Fruit fly (Drosophila melanogaster) whole organism, prepupa: ENCODE data around the gene CG7179.

Source experiments
- Blimp-1 ChIP-seq: fragments of 200-800 bp; sonication (Bioruptor generic); optimal IDR thresholded peaks from 3 replicates; lab custom pipeline; 2017; ENCODE audit warnings: missing biosample characterization, missing genetic modification characterization, mild to moderate bottlenecking, moderate library complexity, missing genetic modification reagents
- CG10631 ChIP-seq: fragments of 200-800 bp; sonication (Bioruptor generic); optimal IDR thresholded peaks from 2 replicates; lab custom pipeline; 2016; ENCODE audit warnings: missing biosample characterization, missing genetic modification characterization
- CG10669 ChIP-seq: fragments of 200-800 bp; sonication (Bioruptor generic); optimal IDR thresholded peaks from 3 replicates; lab custom pipeline; 2018; ENCODE audit warnings: missing biosample characterization, mild to moderate bottlenecking, missing genetic modification characterization, moderate library complexity
- CG11294 ChIP-seq: fragments of 200-800 bp; sonication (Bioruptor generic); IDR thresholded peaks from 2 replicates; pipeline ENCODE4 v1.3.6; 2022; ENCODE audit warnings: missing biosample characterization, missing genetic modification characterization
- CG11902 ChIP-seq: fragments of 200-800 bp; sonication (Bioruptor generic); optimal IDR thresholded peaks from 3 replicates; lab custom pipeline; 2016; ENCODE audit warnings: missing biosample characterization, missing genetic modification characterization
- CG15336 ChIP-seq: fragments of 200-800 bp; sonication (Bioruptor generic); IDR thresholded peaks from 2 replicates; pipeline ENCODE4 v1.3.6; 2022; ENCODE audit warnings: missing biosample characterization, missing genetic modification characterization
- CG1621 ChIP-seq: fragments of 200-800 bp; sonication (Bioruptor generic); optimal IDR thresholded peaks from 3 replicates; lab custom pipeline; 2018; ENCODE audit warnings: missing biosample characterization, mild to moderate bottlenecking, missing genetic modification characterization
- CG16779 ChIP-seq: fragments of 200-800 bp; sonication (Bioruptor generic); optimal IDR thresholded peaks from 3 replicates; lab custom pipeline; 2017; ENCODE audit warnings: missing biosample characterization, mild to moderate bottlenecking, missing genetic modification characterization
- CG31627 ChIP-seq: fragments of 200-800 bp; sonication (Bioruptor generic); optimal IDR thresholded peaks from 3 replicates; lab custom pipeline; 2016; ENCODE audit warnings: missing biosample characterization, missing genetic modification characterization
- CG32006 ChIP-seq: fragments of 200-800 bp; sonication (Bioruptor generic); optimal IDR thresholded peaks from 3 replicates; lab custom pipeline; 2017; ENCODE audit warnings: missing biosample characterization, mild to moderate bottlenecking, missing genetic modification characterization
- CG3919 ChIP-seq: fragments of 200-800 bp; sonication (Bioruptor generic); optimal IDR thresholded peaks from 3 replicates; lab custom pipeline; 2016; ENCODE audit warnings: missing biosample characterization, missing genetic modification characterization
- CG4318 ChIP-seq: fragments of 200-800 bp; sonication (Bioruptor generic); optimal IDR thresholded peaks from 3 replicates; lab custom pipeline; 2017; ENCODE audit warnings: missing biosample characterization, mild to moderate bottlenecking, missing genetic modification characterization
- CG6163 ChIP-seq: fragments of 200-800 bp; sonication (Bioruptor generic); IDR thresholded peaks from 3 replicates; pipeline ENCODE4 v1.3.6; 2022; ENCODE audit warnings: missing biosample characterization, missing genetic modification characterization
- CG6276 ChIP-seq: fragments of 200-800 bp; sonication (Bioruptor generic); optimal IDR thresholded peaks from 2 replicates; lab custom pipeline; 2017; ENCODE audit warnings: missing biosample characterization, mild to moderate bottlenecking, missing genetic modification characterization
- CG6792 ChIP-seq: fragments of 200-800 bp; sonication (Bioruptor generic); optimal IDR thresholded peaks from 3 replicates; lab custom pipeline; 2016; ENCODE audit warnings: missing biosample characterization, missing genetic modification characterization
- CG6808 ChIP-seq: fragments of 200-800 bp; sonication (Bioruptor generic); optimal IDR thresholded peaks from 3 replicates; lab custom pipeline; 2017; ENCODE audit warnings: missing biosample characterization, missing genetic modification characterization, mild to moderate bottlenecking, moderate library complexity, missing genetic modification reagents
- CG6854 ChIP-seq: fragments of 200-800 bp; sonication (Bioruptor generic); optimal IDR thresholded peaks from 2 replicates; lab custom pipeline; 2017; ENCODE audit warnings: missing biosample characterization, mild to moderate bottlenecking, missing genetic modification characterization
- CG8119 ChIP-seq: fragments of 200-800 bp; sonication (Bioruptor generic); IDR thresholded peaks from 3 replicates; pipeline ENCODE4 v1.3.6; 2022; ENCODE audit warnings: missing biosample characterization, missing genetic modification characterization
- CG8319 ChIP-seq: fragments of 200-800 bp; sonication (Bioruptor generic); optimal IDR thresholded peaks from 3 replicates; lab custom pipeline; 2016; ENCODE audit warnings: missing biosample characterization, missing genetic modification characterization
- CG8632 ChIP-seq: fragments of 200-800 bp; sonication (Bioruptor generic); optimal IDR thresholded peaks from 3 replicates; lab custom pipeline; 2016; ENCODE audit warnings: missing biosample characterization, missing genetic modification characterization
- CG9139 ChIP-seq: fragments of 200-800 bp; sonication (Bioruptor generic); optimal IDR thresholded peaks from 3 replicates; lab custom pipeline; 2017; ENCODE audit warnings: missing biosample characterization, mild to moderate bottlenecking, missing genetic modification characterization
- Eip75B ChIP-seq: fragments of 200-800 bp; sonication (Bioruptor generic); optimal IDR thresholded peaks from 3 replicates; lab custom pipeline; 2016; ENCODE audit warnings: missing biosample characterization, missing genetic modification characterization
- Eip78C ChIP-seq: fragments of 200-800 bp; sonication (Bioruptor generic); peaks from one replicate; lab custom pipeline; 2016; ENCODE audit warnings: missing biosample characterization, missing genetic modification characterization
- Eip93F ChIP-seq: fragments of 200-800 bp; sonication (Bioruptor generic); optimal IDR thresholded peaks from 2 replicates; lab custom pipeline; 2016; ENCODE audit warnings: missing biosample characterization, mild to moderate bottlenecking, missing genetic modification characterization
- Ets21C ChIP-seq: fragments of 200-800 bp; sonication (Bioruptor generic); optimal IDR thresholded peaks from 3 replicates; lab custom pipeline; 2016; ENCODE audit warnings: missing biosample characterization, missing genetic modification characterization
- Ets96B ChIP-seq: fragments of 200-800 bp; optimal IDR thresholded peaks from 2 replicates; lab custom pipeline; 2019; ENCODE audit warnings: missing biosample characterization, mild to moderate bottlenecking, missing genetic modification characterization, moderate library complexity
- Hr38 ChIP-seq: sonication (Bioruptor generic); optimal IDR thresholded peaks from 2 replicates; lab custom pipeline; 2016; ENCODE audit warnings: missing biosample characterization, missing genetic modification characterization
- Hr39 ChIP-seq: fragments of 200-800 bp; sonication (Bioruptor generic); optimal IDR thresholded peaks from 2 replicates; lab custom pipeline; 2016; ENCODE audit warnings: missing biosample characterization, missing genetic modification characterization
- Hr4 ChIP-seq: fragments of 200-800 bp; sonication (Bioruptor generic); optimal IDR thresholded peaks from 3 replicates; lab custom pipeline; 2016; ENCODE audit warnings: missing biosample characterization, missing genetic modification characterization
- Lpt ChIP-seq: fragments of 200-800 bp; sonication (Bioruptor generic); optimal IDR thresholded peaks from 3 replicates; lab custom pipeline; 2016; ENCODE audit warnings: missing biosample characterization, missing genetic modification characterization
- Met ChIP-seq: fragments of 200-800 bp; sonication (Bioruptor generic); optimal IDR thresholded peaks from 3 replicates; lab custom pipeline; 2016; ENCODE audit warnings: missing biosample characterization, missing genetic modification characterization
- OdsH ChIP-seq: fragments of 200-800 bp; sonication (Bioruptor generic); optimal IDR thresholded peaks from 3 replicates; lab custom pipeline; 2016; ENCODE audit warnings: missing biosample characterization, missing genetic modification characterization
- Smox ChIP-seq: fragments of 200-800 bp; sonication (Bioruptor generic); optimal IDR thresholded peaks from 3 replicates; lab custom pipeline; 2016; ENCODE audit warnings: missing biosample characterization, missing genetic modification characterization
- Sox102F ChIP-seq: fragments of 200-800 bp; sonication (Bioruptor generic); optimal IDR thresholded peaks from 2 replicates; lab custom pipeline; 2016; ENCODE audit warnings: missing biosample characterization, mild to moderate bottlenecking, missing genetic modification characterization
- Sox14 ChIP-seq: fragments of 200-800 bp; sonication (Bioruptor generic); optimal IDR thresholded peaks from 3 replicates; lab custom pipeline; 2016; ENCODE audit warnings: missing biosample characterization, missing genetic modification characterization
- Sox15 ChIP-seq: fragments of 200-800 bp; sonication (Bioruptor generic); optimal IDR thresholded peaks from 3 replicates; lab custom pipeline; 2016; ENCODE audit warnings: missing biosample characterization, missing genetic modification characterization
- acj6 ChIP-seq: fragments of 200-800 bp; sonication (Bioruptor generic); optimal IDR thresholded peaks from 3 replicates; lab custom pipeline; 2016; ENCODE audit warnings: missing biosample characterization, missing genetic modification characterization
- cyc ChIP-seq: fragments of 200-800 bp; sonication (Bioruptor generic); optimal IDR thresholded peaks from 3 replicates; lab custom pipeline; 2016; ENCODE audit warnings: missing biosample characterization, missing genetic modification characterization
- dac ChIP-seq: fragments of 200-800 bp; sonication (Bioruptor generic); optimal IDR thresholded peaks from 2 replicates; lab custom pipeline; 2017; ENCODE audit warnings: missing biosample characterization, mild to moderate bottlenecking, missing genetic modification characterization
- dsx ChIP-seq: fragments of 200-800 bp; optimal IDR thresholded peaks from 3 replicates; lab custom pipeline; 2019; ENCODE audit warnings: missing biosample characterization, mild to moderate bottlenecking, missing genetic modification characterization, moderate library complexity; ENCODE audit not compliant: poor library complexity, severe bottlenecking
- eg ChIP-seq: fragments of 200-800 bp; sonication (Bioruptor generic); IDR thresholded peaks from 3 replicates; pipeline ENCODE4 v1.3.6; 2022; ENCODE audit warnings: missing biosample characterization, missing genetic modification characterization
- fd59A ChIP-seq: fragments of 200-800 bp; sonication (Bioruptor generic); optimal IDR thresholded peaks from 2 replicates; lab custom pipeline; 2017; ENCODE audit warnings: missing biosample characterization, mild to moderate bottlenecking, missing genetic modification characterization, missing genetic modification reagents
- fkh ChIP-seq: fragments of 200-800 bp; sonication (Bioruptor generic); optimal IDR thresholded peaks from 3 replicates; lab custom pipeline; 2017; ENCODE audit warnings: missing biosample characterization, mild to moderate bottlenecking, missing genetic modification characterization, moderate library complexity
- lz ChIP-seq: fragments of 200-800 bp; sonication (Bioruptor generic); optimal IDR thresholded peaks from 3 replicates; lab custom pipeline; 2016; ENCODE audit warnings: missing biosample characterization, missing genetic modification characterization
- net ChIP-seq: fragments of 200-800 bp; sonication (Bioruptor generic); optimal IDR thresholded peaks from 3 replicates; lab custom pipeline; 2016; ENCODE audit warnings: missing biosample characterization, missing genetic modification characterization
- ss ChIP-seq, 2 experiments: fragments of 200-800 bp; sonication (Bioruptor generic); optimal IDR thresholded peaks; 2 replicates in 1 of 2; 3 replicates in 1 of 2; lab custom pipeline; 2017 to 2018; ENCODE audit warnings: mild to moderate bottlenecking in 2 of 2, missing biosample characterization in 2 of 2, missing genetic modification characterization in 2 of 2, moderate library complexity in 1 of 2
- svp ChIP-seq: fragments of 200-800 bp; sonication (Bioruptor generic); peaks from one replicate; lab custom pipeline; 2016; ENCODE audit warnings: missing biosample characterization, missing genetic modification characterization
- vri ChIP-seq: fragments of 200-800 bp; sonication (Bioruptor generic); optimal IDR thresholded peaks from 3 replicates; lab custom pipeline; 2016; ENCODE audit warnings: missing biosample characterization, mild to moderate bottlenecking, missing genetic modification characterization

The CG7179 gene

dm6 chr2L:7756835-7757234 lies 21.0 kb downstream of the CG7179 start:
- TF ChIP-seq Sox102F, result no peak
- TF ChIP-seq CG6854, result no peak
- TF ChIP-seq CG6808 (GFP tag; lab: Kevin White, UChicago), result no peak
- TF ChIP-seq lz, result no peak
- no peak for TF ChIP-seq Sox14 (GFP tag; lab: Kevin White, UChicago)
- no peak for TF ChIP-seq CG6792 (GFP tag; lab: Kevin White, UChicago)
- no peak for TF ChIP-seq fkh (GFP tag; lab: Kevin White, UChicago)
- TF ChIP-seq CG11294 (GFP tag; lab: Robert Waterston, UW), result 0 out of 2 replicates have a peak, but pooled peaks have one; percentile 19
- peak; percentile 48; the same call in 1 of the 2 replicates for TF ChIP-seq CG15336 (GFP tag; lab: Robert Waterston, UW)
- TF ChIP-seq CG8119 (GFP tag; lab: Robert Waterston, UW), result peak; percentile 40; the same call in 1 of the 3 replicates
- TF ChIP-seq Hr4 (GFP tag; lab: Kevin White, UChicago), result peak; percentile 2
- no peak for TF ChIP-seq Sox15 (GFP tag; lab: Kevin White, UChicago)
- no peak for TF ChIP-seq CG1621
- peak; percentile 51; the same call in 1 of the 3 replicates for TF ChIP-seq eg (GFP tag; lab: Robert Waterston, UW)
- peak; percentile 20 for TF ChIP-seq CG32006 (GFP tag; lab: Kevin White, UChicago)
- TF ChIP-seq Eip93F (GFP tag; lab: Kevin White, UChicago), result no peak
- no peak for TF ChIP-seq CG16779 (tag; lab: Kevin White, UChicago)
- TF ChIP-seq acj6 (GFP tag; lab: Kevin White, UChicago), result peak; percentile 10
- no peak for TF ChIP-seq net (GFP tag; lab: Kevin White, UChicago)

dm6 chr2L:7754539-7754938 lies 23.3 kb downstream of the CG7179 start:
- TF ChIP-seq CG1621 (no peak), CG4318 (GFP tag; lab: Kevin White, UChicago) (no peak), Eip75B (GFP tag; lab: Kevin White, UChicago) (no peak), CG10631 (GFP tag; lab: Kevin White, UChicago) (no peak), Sox14 (GFP tag; lab: Kevin White, UChicago) (no peak), CG8119 (GFP tag; lab: Robert Waterston, UW) (0 out of 3 replicates have a peak, but pooled peaks have one; percentile 17), Hr38 (GFP tag; lab: Kevin White, UChicago) (no peak), CG11294 (GFP tag; lab: Robert Waterston, UW) (0 out of 2 replicates have a peak, but pooled peaks have one; percentile 25), OdsH (GFP tag; lab: Kevin White, UChicago) (no peak), CG16779 (tag; lab: Kevin White, UChicago) (no peak), Smox (GFP tag; lab: Kevin White, UChicago) (no peak), CG8319 (GFP tag; lab: Kevin White, UChicago) (no peak), Eip93F (GFP tag; lab: Kevin White, UChicago) (no peak), CG10669 (GFP tag; lab: Kevin White, UChicago) (no peak), Eip78C (GFP tag; lab: Kevin White, UChicago) (no peak), CG6276 (peak; percentile 23), Sox102F (no peak), net (GFP tag; lab: Kevin White, UChicago) (no peak), Ets21C (no peak), lz (no peak), Blimp-1 (GFP tag; lab: Kevin White, UChicago) (no peak), cyc (GFP tag; lab: Kevin White, UChicago) (peak; percentile 4), Hr39 (GFP tag; lab: Kevin White, UChicago) (no peak), vri (GFP tag; lab: Kevin White, UChicago) (no peak), CG8632 (GFP tag; lab: Kevin White, UChicago) (no peak), CG11902 (GFP tag; lab: Kevin White, UChicago) (no peak), CG9139 (GFP tag; lab: Kevin White, UChicago) (no peak), Lpt (GFP tag; lab: Kevin White, UChicago) (peak; percentile 19), ss (GFP tag; optimal IDR thresholded peaks at IDR 0.05; lab: Kevin White, UChicago) (peak; percentile 11 to 70), CG6854 (no peak), Ets96B (tag; lab: Kevin White, UChicago) (peak; percentile 12), CG6163 (peak; percentile 48; the same call in 2 of the 3 replicates), dac (GFP tag; lab: Kevin White, UChicago) (no peak), Sox15 (GFP tag; lab: Kevin White, UChicago) (no peak), CG32006 (GFP tag; lab: Kevin White, UChicago) (peak; percentile 45), svp (GFP tag; lab: Kevin White, UChicago) (peak; percentile 65), dsx (GFP tag; lab: Kevin White, UChicago) (peak; percentile 5), CG31627 (peak; percentile 14), acj6 (GFP tag; lab: Kevin White, UChicago) (no peak), CG3919 (GFP tag; lab: Kevin White, UChicago) (peak; percentile 26), fd59A (no peak), Met (peak; percentile 21)
